Fruit fly (Drosophila melanogaster) whole organism, prepupa: ENCODE measurements around the gene Tet.

ENCODE experiments used
- Blimp-1 ChIP-seq: fragments of 200-800 bp; sonication (Bioruptor generic); optimal IDR thresholded peaks from 3 replicates; lab custom pipeline; 2017; ENCODE audit warnings: missing biosample characterization, missing genetic modification characterization, mild to moderate bottlenecking, moderate library complexity, missing genetic modification reagents
- CG10631 ChIP-seq: fragments of 200-800 bp; sonication (Bioruptor generic); optimal IDR thresholded peaks from 2 replicates; lab custom pipeline; 2016; ENCODE audit warnings: missing biosample characterization, missing genetic modification characterization
- CG10669 ChIP-seq: fragments of 200-800 bp; sonication (Bioruptor generic); optimal IDR thresholded peaks from 3 replicates; lab custom pipeline; 2018; ENCODE audit warnings: missing biosample characterization, mild to moderate bottlenecking, missing genetic modification characterization, moderate library complexity
- CG11762 ChIP-seq: fragments of 200-800 bp; sonication (Bioruptor generic); optimal IDR thresholded peaks from 3 replicates; lab custom pipeline; 2016; ENCODE audit warnings: missing biosample characterization, missing genetic modification characterization; ENCODE audit not compliant: insufficient read depth
- CG11902 ChIP-seq: fragments of 200-800 bp; sonication (Bioruptor generic); optimal IDR thresholded peaks from 3 replicates; lab custom pipeline; 2016; ENCODE audit warnings: missing biosample characterization, missing genetic modification characterization
- CG15336 ChIP-seq: fragments of 200-800 bp; sonication (Bioruptor generic); IDR thresholded peaks from 2 replicates; pipeline ENCODE4 v1.3.6; 2022; ENCODE audit warnings: missing biosample characterization, missing genetic modification characterization
- CG1621 ChIP-seq: fragments of 200-800 bp; sonication (Bioruptor generic); optimal IDR thresholded peaks from 3 replicates; lab custom pipeline; 2018; ENCODE audit warnings: missing biosample characterization, mild to moderate bottlenecking, missing genetic modification characterization
- CG16779 ChIP-seq: fragments of 200-800 bp; sonication (Bioruptor generic); optimal IDR thresholded peaks from 3 replicates; lab custom pipeline; 2017; ENCODE audit warnings: missing biosample characterization, mild to moderate bottlenecking, missing genetic modification characterization
- CG3032 ChIP-seq: fragments of 200-800 bp; optimal IDR thresholded peaks from 2 replicates; lab custom pipeline; 2019; ENCODE audit warnings: missing biosample characterization, mild to moderate bottlenecking, missing genetic modification characterization, moderate library complexity
- CG31627 ChIP-seq: fragments of 200-800 bp; sonication (Bioruptor generic); optimal IDR thresholded peaks from 3 replicates; lab custom pipeline; 2016; ENCODE audit warnings: missing biosample characterization, missing genetic modification characterization
- CG32006 ChIP-seq: fragments of 200-800 bp; sonication (Bioruptor generic); optimal IDR thresholded peaks from 3 replicates; lab custom pipeline; 2017; ENCODE audit warnings: missing biosample characterization, mild to moderate bottlenecking, missing genetic modification characterization
- CG34406 ChIP-seq: fragments of 200-800 bp; sonication (Bioruptor generic); optimal IDR thresholded peaks from 3 replicates; lab custom pipeline; 2016; ENCODE audit warnings: missing biosample characterization, missing genetic modification characterization
- CG3919 ChIP-seq: fragments of 200-800 bp; sonication (Bioruptor generic); optimal IDR thresholded peaks from 3 replicates; lab custom pipeline; 2016; ENCODE audit warnings: missing biosample characterization, missing genetic modification characterization
- CG6792 ChIP-seq: fragments of 200-800 bp; sonication (Bioruptor generic); optimal IDR thresholded peaks from 3 replicates; lab custom pipeline; 2016; ENCODE audit warnings: missing biosample characterization, missing genetic modification characterization
- CG6808 ChIP-seq: fragments of 200-800 bp; sonication (Bioruptor generic); optimal IDR thresholded peaks from 3 replicates; lab custom pipeline; 2017; ENCODE audit warnings: missing biosample characterization, missing genetic modification characterization, mild to moderate bottlenecking, moderate library complexity, missing genetic modification reagents
- CG6854 ChIP-seq: fragments of 200-800 bp; sonication (Bioruptor generic); optimal IDR thresholded peaks from 2 replicates; lab custom pipeline; 2017; ENCODE audit warnings: missing biosample characterization, mild to moderate bottlenecking, missing genetic modification characterization
- CG7368 ChIP-seq: fragments of 200-800 bp; sonication (Bioruptor generic); optimal IDR thresholded peaks from 3 replicates; lab custom pipeline; 2016; ENCODE audit warnings: missing biosample characterization, missing genetic modification characterization
- CG8119 ChIP-seq: fragments of 200-800 bp; sonication (Bioruptor generic); IDR thresholded peaks from 3 replicates; pipeline ENCODE4 v1.3.6; 2022; ENCODE audit warnings: missing biosample characterization, missing genetic modification characterization
- CG9139 ChIP-seq: fragments of 200-800 bp; sonication (Bioruptor generic); optimal IDR thresholded peaks from 3 replicates; lab custom pipeline; 2017; ENCODE audit warnings: missing biosample characterization, mild to moderate bottlenecking, missing genetic modification characterization
- Eip78C ChIP-seq: fragments of 200-800 bp; sonication (Bioruptor generic); peaks from one replicate; lab custom pipeline; 2016; ENCODE audit warnings: missing biosample characterization, missing genetic modification characterization
- Ets21C ChIP-seq: fragments of 200-800 bp; sonication (Bioruptor generic); optimal IDR thresholded peaks from 3 replicates; lab custom pipeline; 2016; ENCODE audit warnings: missing biosample characterization, missing genetic modification characterization
- Ets96B ChIP-seq: fragments of 200-800 bp; optimal IDR thresholded peaks from 2 replicates; lab custom pipeline; 2019; ENCODE audit warnings: missing biosample characterization, mild to moderate bottlenecking, missing genetic modification characterization, moderate library complexity
- Hr38 ChIP-seq: sonication (Bioruptor generic); optimal IDR thresholded peaks from 2 replicates; lab custom pipeline; 2016; ENCODE audit warnings: missing biosample characterization, missing genetic modification characterization
- Hr39 ChIP-seq: fragments of 200-800 bp; sonication (Bioruptor generic); optimal IDR thresholded peaks from 2 replicates; lab custom pipeline; 2016; ENCODE audit warnings: missing biosample characterization, missing genetic modification characterization
- Hr4 ChIP-seq: fragments of 200-800 bp; sonication (Bioruptor generic); optimal IDR thresholded peaks from 3 replicates; lab custom pipeline; 2016; ENCODE audit warnings: missing biosample characterization, missing genetic modification characterization
- Lpt ChIP-seq: fragments of 200-800 bp; sonication (Bioruptor generic); optimal IDR thresholded peaks from 3 replicates; lab custom pipeline; 2016; ENCODE audit warnings: missing biosample characterization, missing genetic modification characterization
- Met ChIP-seq: fragments of 200-800 bp; sonication (Bioruptor generic); optimal IDR thresholded peaks from 3 replicates; lab custom pipeline; 2016; ENCODE audit warnings: missing biosample characterization, missing genetic modification characterization
- Smox ChIP-seq: fragments of 200-800 bp; sonication (Bioruptor generic); optimal IDR thresholded peaks from 3 replicates; lab custom pipeline; 2016; ENCODE audit warnings: missing biosample characterization, missing genetic modification characterization
- Sox15 ChIP-seq: fragments of 200-800 bp; sonication (Bioruptor generic); optimal IDR thresholded peaks from 3 replicates; lab custom pipeline; 2016; ENCODE audit warnings: missing biosample characterization, missing genetic modification characterization
- achi ChIP-seq: fragments of 200-800 bp; sonication (Bioruptor generic); optimal IDR thresholded peaks from 3 replicates; lab custom pipeline; 2016; ENCODE audit warnings: missing biosample characterization, missing genetic modification characterization
- acj6 ChIP-seq: fragments of 200-800 bp; sonication (Bioruptor generic); optimal IDR thresholded peaks from 3 replicates; lab custom pipeline; 2016; ENCODE audit warnings: missing biosample characterization, missing genetic modification characterization
- cyc ChIP-seq: fragments of 200-800 bp; sonication (Bioruptor generic); optimal IDR thresholded peaks from 3 replicates; lab custom pipeline; 2016; ENCODE audit warnings: missing biosample characterization, missing genetic modification characterization
- dac ChIP-seq: fragments of 200-800 bp; sonication (Bioruptor generic); optimal IDR thresholded peaks from 2 replicates; lab custom pipeline; 2017; ENCODE audit warnings: missing biosample characterization, mild to moderate bottlenecking, missing genetic modification characterization
- dsx ChIP-seq: fragments of 200-800 bp; optimal IDR thresholded peaks from 3 replicates; lab custom pipeline; 2019; ENCODE audit warnings: missing biosample characterization, mild to moderate bottlenecking, missing genetic modification characterization, moderate library complexity; ENCODE audit not compliant: poor library complexity, severe bottlenecking
- eg ChIP-seq: fragments of 200-800 bp; sonication (Bioruptor generic); IDR thresholded peaks from 3 replicates; pipeline ENCODE4 v1.3.6; 2022; ENCODE audit warnings: missing biosample characterization, missing genetic modification characterization
- esn ChIP-seq: fragments of 200-800 bp; sonication (Bioruptor generic); optimal IDR thresholded peaks from 2 replicates; lab custom pipeline; 2016; ENCODE audit warnings: missing biosample characterization, mild to moderate bottlenecking, missing genetic modification characterization, moderate library complexity
- fd59A ChIP-seq: fragments of 200-800 bp; sonication (Bioruptor generic); optimal IDR thresholded peaks from 2 replicates; lab custom pipeline; 2017; ENCODE audit warnings: missing biosample characterization, mild to moderate bottlenecking, missing genetic modification characterization, missing genetic modification reagents
- fd85E ChIP-seq: fragments of 200-800 bp; sonication (Bioruptor generic); optimal IDR thresholded peaks from 3 replicates; lab custom pipeline; 2016; ENCODE audit warnings: missing biosample characterization, missing genetic modification characterization
- fkh ChIP-seq: fragments of 200-800 bp; sonication (Bioruptor generic); optimal IDR thresholded peaks from 3 replicates; lab custom pipeline; 2017; ENCODE audit warnings: missing biosample characterization, mild to moderate bottlenecking, missing genetic modification characterization, moderate library complexity
- lz ChIP-seq: fragments of 200-800 bp; sonication (Bioruptor generic); optimal IDR thresholded peaks from 3 replicates; lab custom pipeline; 2016; ENCODE audit warnings: missing biosample characterization, missing genetic modification characterization
- net ChIP-seq: fragments of 200-800 bp; sonication (Bioruptor generic); optimal IDR thresholded peaks from 3 replicates; lab custom pipeline; 2016; ENCODE audit warnings: missing biosample characterization, missing genetic modification characterization
- pdm3 ChIP-seq: fragments of 200-800 bp; sonication (Bioruptor generic); optimal IDR thresholded peaks from 3 replicates; lab custom pipeline; 2016; ENCODE audit warnings: missing biosample characterization, missing genetic modification characterization
- salr ChIP-seq, 2 experiments: fragments of 200-800 bp; sonication (Bioruptor generic); optimal IDR thresholded peaks; 3 replicates each; lab custom pipeline; 2016 to 2018; ENCODE audit warnings: missing biosample characterization in 2 of 2, missing genetic modification characterization in 2 of 2, mild to moderate bottlenecking in 1 of 2
- spab ChIP-seq: fragments of 200-800 bp; sonication (Bioruptor generic); optimal IDR thresholded peaks from 2 replicates; lab custom pipeline; 2017; ENCODE audit warnings: missing biosample characterization, mild to moderate bottlenecking, missing genetic modification characterization, missing genetic modification reagents
- ss ChIP-seq, 2 experiments: fragments of 200-800 bp; sonication (Bioruptor generic); optimal IDR thresholded peaks; 2 replicates in 1 of 2; 3 replicates in 1 of 2; lab custom pipeline; 2017 to 2018; ENCODE audit warnings: mild to moderate bottlenecking in 2 of 2, missing biosample characterization in 2 of 2, missing genetic modification characterization in 2 of 2, moderate library complexity in 1 of 2
- topi ChIP-seq: fragments of 200-800 bp; sonication (Bioruptor generic); optimal IDR thresholded peaks from 3 replicates; lab custom pipeline; 2016; ENCODE audit warnings: missing biosample characterization, missing genetic modification characterization
- vri ChIP-seq: fragments of 200-800 bp; sonication (Bioruptor generic); optimal IDR thresholded peaks from 3 replicates; lab custom pipeline; 2016; ENCODE audit warnings: missing biosample characterization, mild to moderate bottlenecking, missing genetic modification characterization

Tet gene

dm6 chr3L:2809767-2810166 is 69.2 kb downstream of the Tet start:
- TF ChIP-seq Lpt (GFP tag; lab: Kevin White, UChicago) (no peak), CG16779 (tag; lab: Kevin White, UChicago) (no peak), Eip78C (GFP tag; lab: Kevin White, UChicago) (peak; percentile 11), salr (GFP tag; optimal IDR thresholded peaks at IDR 0.05; lab: Kevin White, UChicago) (no peak), esn (GFP tag; lab: Kevin White, UChicago) (no peak), CG34406 (no peak)
- TF ChIP-seq, all 60 proteins: peak for 1

- TF ChIP-seq Smox (GFP tag; lab: Kevin White, UChicago) = peak; percentile 27
- TF ChIP-seq esn (GFP tag; lab: Kevin White, UChicago) = peak; percentile 42
- TF ChIP-seq CG15336 (GFP tag; lab: Robert Waterston, UW) = peak; percentile 35; the same call in 1 of the 2 replicates
- TF ChIP-seq vri (GFP tag; lab: Kevin White, UChicago) = peak; percentile 15
- peak; percentile 58 for TF ChIP-seq CG10669
- peak; percentile 29 for TF ChIP-seq topi (GFP tag; lab: Kevin White, UChicago)
- TF ChIP-seq Sox15 = no peak
- TF ChIP-seq net = peak; percentile 44
- TF ChIP-seq CG11762 (GFP tag; lab: Kevin White, UChicago) = peak; percentile 4
- no peak for TF ChIP-seq fd85E (GFP tag; lab: Kevin White, UChicago)
- TF ChIP-seq CG32006 (GFP tag; lab: Kevin White, UChicago) = peak; percentile 11
- TF ChIP-seq Hr38 (GFP tag; lab: Kevin White, UChicago) = no peak
- peak; percentile 70 for TF ChIP-seq Ets96B
- peak; percentile 77 for TF ChIP-seq CG1621 (tag; lab: Kevin White, UChicago)
- peak; percentile 18 for TF ChIP-seq cyc (GFP tag; lab: Kevin White, UChicago)
- no peak for TF ChIP-seq Ets21C
- TF ChIP-seq spab (GFP tag; lab: Kevin White, UChicago) = peak; percentile 75
- no peak; the same call in 2 of the 3 replicates for TF ChIP-seq eg (GFP tag; lab: Robert Waterston, UW)
- no peak for TF ChIP-seq Blimp-1 (GFP tag; lab: Kevin White, UChicago)
- TF ChIP-seq CG11902 (GFP tag; lab: Kevin White, UChicago) = no peak
- TF ChIP-seq acj6 = peak; percentile 38
- peak; percentile 11 for TF ChIP-seq CG31627 (GFP tag; lab: Kevin White, UChicago)
- peak; percentile 51 for TF ChIP-seq Hr39
- peak; percentile 46 for TF ChIP-seq fkh (GFP tag; lab: Kevin White, UChicago)
- TF ChIP-seq salr (GFP tag; optimal IDR thresholded peaks at IDR 0.05; lab: Kevin White, UChicago) = peak in 1 of 2 experiments; percentile 34
- TF ChIP-seq CG6808 (GFP tag; lab: Kevin White, UChicago) = peak; percentile 86
- TF ChIP-seq Eip78C (GFP tag; lab: Kevin White, UChicago) = peak; percentile 50
- peak; percentile 2 for TF ChIP-seq CG34406
- TF ChIP-seq CG16779 (tag; lab: Kevin White, UChicago) = peak; percentile 74
- peak; percentile 15 for TF ChIP-seq CG3919 (GFP tag; lab: Kevin White, UChicago)
- TF ChIP-seq dac (GFP tag; lab: Kevin White, UChicago) = no peak
- TF ChIP-seq CG7368 (GFP tag; lab: Kevin White, UChicago) = no peak
- no peak for TF ChIP-seq Hr4 (GFP tag; lab: Kevin White, UChicago)
- TF ChIP-seq CG10631 (GFP tag; lab: Kevin White, UChicago) = no peak
- peak; percentile 92 for TF ChIP-seq ss (GFP tag; optimal IDR thresholded peaks at IDR 0.05; lab: Kevin White, UChicago)
- peak; percentile 83 for TF ChIP-seq dsx (GFP tag; lab: Kevin White, UChicago)
- TF ChIP-seq pdm3 (GFP tag; lab: Kevin White, UChicago) = peak; percentile 29
- peak; percentile 78 for TF ChIP-seq CG3032 (tag; lab: Kevin White, UChicago)
- peak; percentile 52 for TF ChIP-seq fd59A (GFP tag; lab: Kevin White, UChicago)
- peak; percentile 39; the same call in 1 of the 3 replicates for TF ChIP-seq CG8119 (GFP tag; lab: Robert Waterston, UW)
- peak; percentile 91 for TF ChIP-seq CG9139
- TF ChIP-seq Met = peak; percentile 34
- TF ChIP-seq achi (GFP tag; lab: Kevin White, UChicago) = peak; percentile 35
- peak; percentile 38 for TF ChIP-seq CG6792
- TF ChIP-seq lz (GFP tag; lab: Kevin White, UChicago) = peak; percentile 10
- TF ChIP-seq CG6854 (GFP tag; lab: Kevin White, UChicago) = peak; percentile 12
- peak; percentile 57 for TF ChIP-seq Lpt (GFP tag; lab: Kevin White, UChicago)
Measured at dm6 chr3L:2808278-2808892, 70.6 kb downstream of the Tet start.
